Fruit fly (Drosophila melanogaster) whole organism, embryonic: ENCODE measurements around the gene Lgr3.
A peak's percentile ranks its signal among the peaks of the same experiment; 100 is the strongest.

ENCODE experiments used
- Atf6 ChIP-seq: fragments of 200-800 bp; sonication (Bioruptor generic); IDR thresholded peaks from 2 replicates; pipeline ENCODE4 v1.3.6; 2022; ENCODE audit warnings: missing biosample characterization, missing genetic modification characterization
- C15 ChIP-seq: fragments of 200-800 bp; sonication (Bioruptor generic); IDR thresholded peaks from 3 replicates; pipeline ENCODE4 v1.3.6; 2022; ENCODE audit warnings: missing biosample characterization, missing genetic modification characterization
- CG12219 ChIP-seq: fragments of 200-800 bp; sonication (Bioruptor generic); optimal IDR thresholded peaks from 3 replicates; lab custom pipeline; 2018; ENCODE audit warnings: missing biosample characterization, mild to moderate bottlenecking, missing genetic modification characterization
- CG15514 ChIP-seq: fragments of 200-800 bp; sonication (Bioruptor generic); optimal IDR thresholded peaks from 3 replicates; lab custom pipeline; 2017; ENCODE audit warnings: missing biosample characterization, missing genetic modification characterization, mild to moderate bottlenecking, moderate library complexity, missing genetic modification reagents
- CG16813 ChIP-seq: fragments of 200-800 bp; sonication (Bioruptor generic); IDR thresholded peaks from 3 replicates; pipeline ENCODE4 v1.3.6; 2022; ENCODE audit warnings: missing biosample characterization, missing genetic modification characterization; ENCODE audit not compliant: partially characterized antibody
- CG17186 ChIP-seq: fragments of 200-800 bp; sonication (Bioruptor generic); optimal IDR thresholded peaks from 3 replicates; lab custom pipeline; 2017; ENCODE audit warnings: missing biosample characterization, missing genetic modification reagents, missing genetic modification characterization
- CG17359 ChIP-seq: fragments of 200-800 bp; sonication (Bioruptor generic); optimal IDR thresholded peaks from 3 replicates; lab custom pipeline; 2018; ENCODE audit warnings: missing biosample characterization, mild to moderate bottlenecking, missing genetic modification characterization, moderate library complexity
- CG17385 ChIP-seq: fragments of 200-800 bp; sonication (Bioruptor generic); optimal IDR thresholded peaks from 3 replicates; lab custom pipeline; 2018; ENCODE audit warnings: missing biosample characterization, mild to moderate bottlenecking, missing genetic modification characterization
- CG18476 ChIP-seq: fragments of 200-800 bp; sonication (Bioruptor generic); optimal IDR thresholded peaks from 2 replicates; lab custom pipeline; 2016; ENCODE audit warnings: missing biosample characterization, mild to moderate bottlenecking, missing genetic modification characterization
- CG2678 ChIP-seq: fragments of 200-800 bp; sonication (Bioruptor generic); optimal IDR thresholded peaks from 3 replicates; lab custom pipeline; 2019; ENCODE audit warnings: missing biosample characterization, mild to moderate bottlenecking, missing genetic modification characterization, moderate library complexity
- CG2712 ChIP-seq: fragments of 200-800 bp; optimal IDR thresholded peaks from 3 replicates; lab custom pipeline; 2019; ENCODE audit warnings: missing biosample characterization, mild to moderate bottlenecking, missing genetic modification characterization, moderate library complexity
- CG2875 ChIP-seq: fragments of 200-800 bp; sonication (Bioruptor generic); optimal IDR thresholded peaks from 2 replicates; lab custom pipeline; 2017; ENCODE audit warnings: missing biosample characterization, mild to moderate bottlenecking, missing genetic modification characterization, missing genetic modification reagents
- CG30020 ChIP-seq: fragments of 200-800 bp; optimal IDR thresholded peaks from 2 replicates; lab custom pipeline; 2019; ENCODE audit warnings: missing biosample characterization, mild to moderate bottlenecking, missing genetic modification characterization, moderate library complexity
- CG33557 ChIP-seq: fragments of 200-800 bp; sonication (Bioruptor generic); optimal IDR thresholded peaks from 2 replicates; lab custom pipeline; 2019; ENCODE audit warnings: missing biosample characterization, mild to moderate bottlenecking, missing genetic modification characterization, moderate library complexity
- CG4617 ChIP-seq: fragments of 200-800 bp; sonication (Bioruptor generic); optimal IDR thresholded peaks from 3 replicates; lab custom pipeline; 2016; ENCODE audit warnings: missing biosample characterization, missing genetic modification characterization, borderline replicate concordance
- CG6272 ChIP-seq: fragments of 200-800 bp; sonication (Bioruptor generic); IDR thresholded peaks from 2 replicates; pipeline ENCODE4 v1.3.6; 2022; ENCODE audit warnings: missing biosample characterization, missing genetic modification characterization
- CG7928 ChIP-seq: fragments of 200-800 bp; sonication (Bioruptor generic); optimal IDR thresholded peaks from 2 replicates; lab custom pipeline; 2017; ENCODE audit warnings: missing biosample characterization, mild to moderate bottlenecking, missing genetic modification characterization
- CG8089 ChIP-seq: fragments of 200-800 bp; sonication (Bioruptor generic); optimal IDR thresholded peaks from 3 replicates; lab custom pipeline; 2016; ENCODE audit warnings: missing biosample characterization, missing genetic modification characterization
- CG8388 ChIP-seq: fragments of 200-800 bp; sonication (Bioruptor generic); optimal IDR thresholded peaks from 2 replicates; lab custom pipeline; 2019; ENCODE audit warnings: missing biosample characterization, mild to moderate bottlenecking, missing genetic modification characterization, moderate library complexity
- CG9437 ChIP-seq: fragments of 200-800 bp; sonication (Bioruptor generic); optimal IDR thresholded peaks from 2 replicates; lab custom pipeline; 2018; ENCODE audit warnings: missing biosample characterization, mild to moderate bottlenecking, missing genetic modification characterization
- D19B ChIP-seq: fragments of 200-800 bp; sonication (Bioruptor generic); optimal IDR thresholded peaks from 2 replicates; lab custom pipeline; 2017; ENCODE audit warnings: missing biosample characterization, mild to moderate bottlenecking, missing genetic modification characterization
- Dip3 ChIP-seq: fragments of 200-800 bp; sonication (Bioruptor generic); optimal IDR thresholded peaks from 3 replicates; lab custom pipeline; 2016; ENCODE audit warnings: missing biosample characterization, missing genetic modification characterization
- Dll ChIP-seq: fragments of 200-800 bp; sonication (Bioruptor generic); IDR thresholded peaks from 4 replicates; pipeline ENCODE4 v1.3.6; 2022; ENCODE audit warnings: missing biosample characterization, missing genetic modification characterization; ENCODE audit not compliant: partially characterized antibody
- Eip74EF ChIP-seq, 2 experiments: fragments of 200-800 bp in 1 of 2; fragments of >200 bp in 1 of 2; sonication (Bioruptor generic) in 1 of 2; optimal IDR thresholded peaks; 2 replicates each; lab custom pipeline; 2017 to 2019; ENCODE audit warnings: missing biosample characterization in 2 of 2, missing genetic modification characterization in 2 of 2, mild to moderate bottlenecking in 1 of 2, moderate library complexity in 1 of 2
- HLH3B ChIP-seq: fragments of 200-800 bp; sonication (Bioruptor generic); IDR thresholded peaks from 2 replicates; pipeline ENCODE4 v1.3.6; 2022; ENCODE audit warnings: missing biosample characterization, missing genetic modification characterization
- Hmr ChIP-seq: fragments of 200-800 bp; sonication (Bioruptor generic); optimal IDR thresholded peaks from 3 replicates; lab custom pipeline; 2017; ENCODE audit warnings: mild to moderate bottlenecking, missing biosample characterization, missing genetic modification reagents, missing genetic modification characterization
- Jarid2 ChIP-seq: fragments of 200-800 bp; sonication (Bioruptor generic); optimal IDR thresholded peaks from 3 replicates; lab custom pipeline; 2017; ENCODE audit warnings: mild to moderate bottlenecking, missing biosample characterization, missing genetic modification reagents, missing genetic modification characterization
- Kr ChIP-seq: fragments of 200-800 bp; sonication (Bioruptor generic); optimal IDR thresholded peaks from 2 replicates; lab custom pipeline; 2017; ENCODE audit warnings: missing biosample characterization, mild to moderate bottlenecking, missing genetic modification characterization
- MBD-R2 ChIP-seq: fragments of 200-800 bp; sonication (Bioruptor generic); IDR thresholded peaks from 2 replicates; pipeline ENCODE4 v1.3.6; 2022; ENCODE audit warnings: missing biosample characterization, missing genetic modification characterization
- Opbp ChIP-seq: fragments of 200-800 bp; sonication (Bioruptor generic); IDR thresholded peaks from 3 replicates; pipeline ENCODE4 v1.3.6; 2022; ENCODE audit warnings: missing biosample characterization, missing genetic modification characterization; ENCODE audit not compliant: partially characterized antibody
- Optix ChIP-seq: fragments of 200-800 bp; sonication (Bioruptor generic); IDR thresholded peaks from 3 replicates; pipeline ENCODE4 v1.3.6; 2022; ENCODE audit warnings: missing biosample characterization, missing genetic modification characterization
- Rfx ChIP-seq: fragments of 200-800 bp; sonication (Bioruptor generic); IDR thresholded peaks from 2 replicates; pipeline ENCODE4 v1.3.6; 2022; ENCODE audit warnings: missing biosample characterization, missing genetic modification characterization
- ase ChIP-seq: fragments of 200-800 bp; sonication (Bioruptor generic); IDR thresholded peaks from 3 replicates; pipeline ENCODE4 v1.3.6; 2022; ENCODE audit warnings: missing biosample characterization, missing genetic modification characterization
- cas ChIP-seq: fragments of 200-800 bp; sonication (Bioruptor generic); IDR thresholded peaks from 2 replicates; pipeline ENCODE4 v1.3.6; 2022; ENCODE audit warnings: missing biosample characterization, missing genetic modification characterization
- chn ChIP-seq: fragments of 200-800 bp; sonication (Bioruptor generic); optimal IDR thresholded peaks from 2 replicates; lab custom pipeline; 2016; ENCODE audit warnings: missing biosample characterization, missing genetic modification characterization
- emc ChIP-seq: fragments of 200-800 bp; sonication (Bioruptor generic); optimal IDR thresholded peaks from 2 replicates; lab custom pipeline; 2016; ENCODE audit warnings: missing biosample characterization, missing genetic modification characterization
- ftz-f1 ChIP-seq: fragments of 200-800 bp; sonication (Bioruptor generic); optimal IDR thresholded peaks from 2 replicates; lab custom pipeline; 2016; ENCODE audit warnings: missing biosample characterization, missing genetic modification characterization
- gem ChIP-seq: fragments of 200-800 bp; sonication (Bioruptor generic); optimal IDR thresholded peaks from 2 replicates; lab custom pipeline; 2019; ENCODE audit warnings: missing biosample characterization, mild to moderate bottlenecking, missing genetic modification characterization, moderate library complexity
- gro ChIP-seq: fragments of 200-800 bp; sonication (Bioruptor generic); optimal IDR thresholded peaks from 2 replicates; lab custom pipeline; 2016; ENCODE audit warnings: missing biosample characterization, missing genetic modification characterization
- hbn ChIP-seq: fragments of 200-800 bp; sonication (Bioruptor generic); IDR thresholded peaks from 2 replicates; pipeline ENCODE4 v1.3.6; 2022; ENCODE audit warnings: missing biosample characterization, missing genetic modification characterization; ENCODE audit not compliant: partially characterized antibody
- hth ChIP-seq: fragments of >200 bp; optimal IDR thresholded peaks from 2 replicates; lab custom pipeline; 2017; ENCODE audit warnings: inconsistent platforms
- jing ChIP-seq: fragments of 200-800 bp; sonication (Bioruptor generic); optimal IDR thresholded peaks from 2 replicates; lab custom pipeline; 2018; ENCODE audit warnings: missing biosample characterization, mild to moderate bottlenecking, missing genetic modification characterization
- kni ChIP-seq: fragments of 200-800 bp; sonication (Bioruptor generic); optimal IDR thresholded peaks from 3 replicates; lab custom pipeline; 2017; ENCODE audit warnings: mild to moderate bottlenecking, missing biosample characterization, missing genetic modification reagents, missing genetic modification characterization
- phol ChIP-seq: fragments of 200-800 bp; sonication (Bioruptor generic); optimal IDR thresholded peaks from 3 replicates; lab custom pipeline; 2018; ENCODE audit warnings: missing biosample characterization, mild to moderate bottlenecking, missing genetic modification characterization, moderate library complexity
- psq ChIP-seq: fragments of 200-800 bp; sonication (Bioruptor generic); optimal IDR thresholded peaks from 2 replicates; lab custom pipeline; 2017; ENCODE audit warnings: missing biosample characterization, missing genetic modification characterization
- seq ChIP-seq: fragments of 200-800 bp; sonication (Bioruptor generic); IDR thresholded peaks from 2 replicates; pipeline ENCODE4 v1.3.6; 2022; ENCODE audit warnings: missing biosample characterization, missing genetic modification characterization
- slbo ChIP-seq: fragments of 200-800 bp; sonication (Bioruptor generic); IDR thresholded peaks from 2 replicates; pipeline ENCODE4 v1.3.6; 2022; ENCODE audit warnings: missing biosample characterization, missing genetic modification characterization
- trem ChIP-seq: fragments of 200-800 bp; optimal IDR thresholded peaks from 3 replicates; lab custom pipeline; 2019; ENCODE audit warnings: missing biosample characterization, mild to moderate bottlenecking, missing genetic modification characterization, moderate library complexity
- unc-4 ChIP-seq: fragments of 200-800 bp; sonication (Bioruptor generic); IDR thresholded peaks from 2 replicates; pipeline ENCODE4 v1.3.6; 2022; ENCODE audit warnings: missing biosample characterization, missing genetic modification characterization; ENCODE audit not compliant: partially characterized antibody

Gene Lgr3

DNA sequence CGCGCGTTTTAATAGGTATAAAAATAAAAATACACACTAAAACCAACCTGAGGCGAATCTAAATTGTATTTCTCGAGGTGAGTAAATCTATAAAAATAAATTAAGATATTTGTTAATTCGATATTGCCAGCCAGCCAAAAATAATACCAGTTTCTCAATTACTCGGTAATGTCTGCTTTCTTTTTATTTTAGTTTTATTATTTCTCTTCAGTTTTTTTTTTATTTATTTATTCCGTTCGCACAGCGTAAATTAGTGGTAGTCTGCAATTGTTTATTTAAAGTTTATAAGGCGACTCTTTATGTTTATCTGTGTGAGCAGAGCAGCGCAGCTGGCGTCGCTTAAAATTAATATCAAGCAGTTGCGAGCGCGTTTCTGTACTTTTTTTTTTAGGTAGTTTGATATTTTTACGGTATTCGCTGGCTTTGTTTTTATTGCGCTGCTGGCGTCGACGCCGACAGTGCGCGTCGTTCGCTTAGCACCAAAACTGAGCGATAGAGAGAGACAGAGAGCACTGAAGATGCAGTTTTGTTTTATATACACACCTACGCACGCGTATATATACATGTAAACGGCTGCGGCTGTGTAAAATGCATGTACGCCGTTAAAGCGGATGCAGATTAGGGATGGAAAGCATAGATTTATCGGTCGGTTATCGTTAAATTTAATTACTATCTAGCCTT, 17.9 kb upstream of the Lgr3 start (continued):
- TF ChIP-seq CG12219 (GFP tag; lab: Kevin White, UChicago) = peak; percentile 20
- TF ChIP-seq CG2678 (tag; lab: Kevin White, UChicago) = no peak
- peak; percentile 19 for TF ChIP-seq CG17359 (tag; lab: Kevin White, UChicago)
- no peak for TF ChIP-seq CG18476 (GFP tag; lab: Kevin White, UChicago)
- 0 out of 2 replicates have a peak, but pooled peaks have one; percentile 9 for TF ChIP-seq Atf6 (GFP tag; lab: Robert Waterston, UW)
- no peak for TF ChIP-seq jing (GFP tag; lab: Kevin White, UChicago)
- no peak for TF ChIP-seq CG6272 (GFP tag; lab: Robert Waterston, UW)
- TF ChIP-seq CG8089 = no peak
- peak; percentile 39 for TF ChIP-seq ftz-f1 (GFP tag; lab: Kevin White, UChicago)
- TF ChIP-seq Optix (GFP tag; lab: Robert Waterston, UW) = no peak
- TF ChIP-seq chn (GFP tag; lab: Kevin White, UChicago) = peak; percentile 31
- no peak for TF ChIP-seq CG30020
- peak; percentile 6 for TF ChIP-seq CG17385 (GFP tag; lab: Kevin White, UChicago)
- peak; percentile 17 for TF ChIP-seq phol
- TF ChIP-seq Kr (GFP tag; lab: Kevin White, UChicago) = no peak
- no peak for TF ChIP-seq gro (GFP tag; lab: Kevin White, UChicago)
- TF ChIP-seq CG16813 (GFP tag; lab: Robert Waterston, UW) = peak; percentile 77
- TF ChIP-seq emc (GFP tag; lab: Kevin White, UChicago) = no peak
- TF ChIP-seq cas (GFP tag; lab: Robert Waterston, UW) = no peak
- no peak for TF ChIP-seq seq (GFP tag; lab: Robert Waterston, UW)
- TF ChIP-seq CG17186 (GFP tag; lab: Kevin White, UChicago) = peak; percentile 60
- TF ChIP-seq gem (tag; lab: Kevin White, UChicago) = peak; percentile 4
- peak in 1 of 2 experiments; percentile 28 for TF ChIP-seq Eip74EF (GFP tag; optimal IDR thresholded peaks at IDR 0.05; lab: Kevin White, UChicago)
- peak; percentile 25; the same call in 1 of the 2 replicates for TF ChIP-seq unc-4 (GFP tag; lab: Robert Waterston, UW)
- TF ChIP-seq CG7928 = peak; percentile 70
- TF ChIP-seq Rfx = no peak
- TF ChIP-seq Dll (GFP tag; lab: Robert Waterston, UW) = peak; percentile 68
- no peak for TF ChIP-seq Jarid2 (GFP tag; lab: Kevin White, UChicago)
- no peak for TF ChIP-seq Dip3
- no peak for TF ChIP-seq CG15514
- peak; percentile 55; the same call in 1 of the 2 replicates for TF ChIP-seq hbn
- TF ChIP-seq D19B = no peak
- TF ChIP-seq CG2712 (tag; lab: Kevin White, UChicago) = peak; percentile 49
- no peak for TF ChIP-seq hth
- TF ChIP-seq CG2875 = peak; percentile 29
- TF ChIP-seq CG4617 (GFP tag; lab: Kevin White, UChicago) = no peak
- peak; percentile 52 for TF ChIP-seq CG33557 (GFP tag; lab: Kevin White, UChicago)
- TF ChIP-seq CG8388 (GFP tag; lab: Kevin White, UChicago) = no peak
- peak; percentile 44; the same call in 1 of the 2 replicates for TF ChIP-seq MBD-R2 (GFP tag; lab: Robert Waterston, UW)
- peak; percentile 93 for TF ChIP-seq Opbp
- TF ChIP-seq ase (GFP tag; lab: Robert Waterston, UW) = no peak
- TF ChIP-seq Hmr (GFP tag; lab: Kevin White, UChicago) = peak; percentile 16
- peak; percentile 49 for TF ChIP-seq trem
- no peak for TF ChIP-seq CG9437 (GFP tag; lab: Kevin White, UChicago)
- peak; percentile 46; the same call in 1 of the 2 replicates for TF ChIP-seq HLH3B (GFP tag; lab: Robert Waterston, UW)
- no peak for TF ChIP-seq psq (GFP tag; lab: Kevin White, UChicago)
- no peak for TF ChIP-seq C15
- TF ChIP-seq kni = peak; percentile 85
- no peak for TF ChIP-seq slbo (GFP tag; lab: Robert Waterston, UW)
